Worm (Caenorhabditis elegans) whole organism, L4 larva: ENCODE results near the gene T05B4.10.

ENCODE experiments used
- F10B5.3 ChIP-seq: sonication (generic microtip); optimal IDR thresholded peaks from 2 replicates; lab custom pipeline; 2016; ENCODE audit warnings: mild to moderate bottlenecking, missing genetic modification characterization, missing compliant biosample characterization
- F44E2.7 ChIP-seq: fragments of 200-800 bp; sonication (Bioruptor generic); IDR thresholded peaks from 2 replicates; pipeline ENCODE4 v2.1.2; 2022; ENCODE audit warnings: missing genetic modification characterization, missing compliant biosample characterization
- F49E8.2 ChIP-seq: sonication (generic microtip); optimal IDR thresholded peaks from 2 replicates; lab custom pipeline; 2016; ENCODE audit warnings: missing compliant biosample characterization, mild to moderate bottlenecking, missing genetic modification characterization, borderline replicate concordance
- R02D3.7 ChIP-seq: fragments of 150-350 bp; sonication (generic microtip); optimal IDR thresholded peaks from 3 replicates; lab custom pipeline; 2014; ENCODE audit warnings: missing biosample characterization, missing genetic modification characterization
- T20F7.1 ChIP-seq: fragments of 200-800 bp; sonication (Bioruptor generic); optimal IDR thresholded peaks from 2 replicates; lab custom pipeline; 2018; ENCODE audit warnings: mild to moderate bottlenecking, missing genetic modification characterization, missing compliant biosample characterization
- Y105C5A.15 ChIP-seq: fragments of 200-800 bp; sonication (Bioruptor generic); IDR thresholded peaks from 2 replicates; pipeline ENCODE4 v1.3.6; 2022; ENCODE audit warnings: missing genetic modification characterization, missing compliant biosample characterization
- Y5F2A.4 ChIP-seq: fragments of 200-800 bp; sonication (Bioruptor generic); optimal IDR thresholded peaks from 2 replicates; lab custom pipeline; 2018; ENCODE audit warnings: mild to moderate bottlenecking, missing genetic modification characterization, missing compliant biosample characterization
- ZK337.2 ChIP-seq: fragments of 200-800 bp; sonication (Bioruptor generic); IDR thresholded peaks from 2 replicates; pipeline ENCODE4 v1.3.6; 2022; ENCODE audit warnings: missing genetic modification reagents, missing genetic modification characterization, missing compliant biosample characterization
- aha-1 ChIP-seq: fragments of 150-350 bp; peaks from one replicate; lab custom pipeline; 2014; ENCODE audit warnings: missing biosample characterization, missing genetic modification characterization
- aly-2 ChIP-seq: sonication (generic microtip); optimal IDR thresholded peaks from 2 replicates; lab custom pipeline; 2018; ENCODE audit warnings: missing biosample characterization, missing genetic modification characterization
- attf-4 ChIP-seq: sonication (generic microtip); optimal IDR thresholded peaks from 3 replicates; lab custom pipeline; 2017; ENCODE audit warnings: missing biosample characterization, missing genetic modification characterization
- ceh-20 ChIP-seq: fragments of 200-800 bp; sonication (Bioruptor generic); IDR thresholded peaks from 2 replicates; pipeline ENCODE4 v1.3.6; 2022; ENCODE audit warnings: missing genetic modification reagents, missing genetic modification characterization, missing compliant biosample characterization
- ceh-28 ChIP-seq: fragments of 150-350 bp; optimal IDR thresholded peaks from 2 replicates; lab custom pipeline; 2014; ENCODE audit warnings: missing biosample characterization, missing genetic modification reagents, missing genetic modification characterization
- ceh-32 ChIP-seq: sonication (generic microtip); optimal IDR thresholded peaks from 2 replicates; lab custom pipeline; 2016; ENCODE audit warnings: mild to moderate bottlenecking, missing genetic modification characterization, missing compliant biosample characterization; ENCODE audit not compliant: poor library complexity
- ceh-44 ChIP-seq: fragments of 200-800 bp; sonication (Bioruptor generic); IDR thresholded peaks from 2 replicates; pipeline ENCODE4 v1.3.6; 2022; ENCODE audit warnings: missing genetic modification reagents, missing genetic modification characterization, missing compliant biosample characterization
- ces-1 ChIP-seq: fragments of 150-350 bp; sonication (generic microtip); optimal IDR thresholded peaks from 4 replicates; lab custom pipeline; 2014; ENCODE audit warnings: missing biosample characterization, missing genetic modification reagents, missing genetic modification characterization
- cey-2 ChIP-seq: sonication (generic microtip); optimal IDR thresholded peaks from 3 replicates; lab custom pipeline; 2017; ENCODE audit warnings: missing genetic modification characterization, mild to moderate bottlenecking, missing compliant biosample characterization, antibody characterized with exemption, borderline replicate concordance; ENCODE audit not compliant: insufficient read depth
- ctbp-1 ChIP-seq: fragments of 200-800 bp; sonication (Bioruptor generic); IDR thresholded peaks from 2 replicates; pipeline ENCODE4 v1.3.6; 2022; ENCODE audit warnings: missing genetic modification reagents, missing genetic modification characterization, missing compliant biosample characterization
- daf-16 ChIP-seq, 3 experiments: sonication (generic microtip); optimal IDR thresholded peaks; 2 replicates each; lab custom pipeline; 2016 to 2017; ENCODE audit warnings: missing genetic modification characterization in 3 of 3, missing genetic modification reagents in 3 of 3, mild to moderate bottlenecking in 2 of 3, missing compliant biosample characterization in 2 of 3, missing biosample characterization in 1 of 3, moderate library complexity in 1 of 3
- daf-8 ChIP-seq: fragments of 200-800 bp; sonication (Bioruptor generic); IDR thresholded peaks from 2 replicates; pipeline ENCODE4 v1.3.6; 2022; ENCODE audit warnings: missing genetic modification characterization, missing compliant biosample characterization
- dmd-6 ChIP-seq: fragments of 200-800 bp; sonication (Bioruptor generic); IDR thresholded peaks from 2 replicates; pipeline ENCODE4 v1.3.6; 2022; ENCODE audit warnings: missing genetic modification reagents, missing genetic modification characterization, missing compliant biosample characterization
- dmd-9 ChIP-seq: fragments of 200-800 bp; sonication (Bioruptor generic); IDR thresholded peaks from 2 replicates; pipeline ENCODE4 v1.3.6; 2022; ENCODE audit warnings: missing genetic modification reagents, missing genetic modification characterization, missing compliant biosample characterization
- dpl-1 ChIP-seq: fragments of 150-350 bp; optimal IDR thresholded peaks from 2 replicates; lab custom pipeline; 2014; ENCODE audit warnings: missing biosample characterization, missing genetic modification reagents, missing genetic modification characterization
- duxl-1 ChIP-seq: sonication (generic microtip); optimal IDR thresholded peaks from 2 replicates; lab custom pipeline; 2016; ENCODE audit warnings: mild to moderate bottlenecking, missing genetic modification characterization, moderate library complexity, missing compliant biosample characterization; ENCODE audit not compliant: poor library complexity
- egl-27 ChIP-seq: sonication (generic microtip); optimal IDR thresholded peaks from 3 replicates; lab custom pipeline; 2017; ENCODE audit warnings: missing biosample characterization, missing genetic modification reagents, missing genetic modification characterization
- gei-8 ChIP-seq: fragments of 200-800 bp; sonication (Bioruptor generic); optimal IDR thresholded peaks from 2 replicates; lab custom pipeline; 2018; ENCODE audit warnings: mild to moderate bottlenecking, missing genetic modification characterization, missing compliant biosample characterization
- jun-1 ChIP-seq: fragments of 150-350 bp; optimal IDR thresholded peaks from 2 replicates; lab custom pipeline; 2014; ENCODE audit warnings: missing biosample characterization, missing genetic modification reagents, missing genetic modification characterization
- lin-13 ChIP-seq: fragments of 150-350 bp; optimal IDR thresholded peaks from 2 replicates; lab custom pipeline; 2014; ENCODE audit warnings: missing biosample characterization, missing genetic modification reagents, missing genetic modification characterization
- lin-15B ChIP-seq: fragments of 150-350 bp; sonication (generic microtip); optimal IDR thresholded peaks from 3 replicates; lab custom pipeline; 2014; ENCODE audit warnings: missing biosample characterization, missing genetic modification characterization
- lin-39 ChIP-seq: fragments of 150-350 bp; optimal IDR thresholded peaks from 2 replicates; lab custom pipeline; 2014; ENCODE audit warnings: missing biosample characterization, missing genetic modification reagents, missing genetic modification characterization
- lsy-2 ChIP-seq, 2 experiments: fragments of 150-350 bp in 1 of 2; sonication (generic microtip) in 1 of 2; optimal IDR thresholded peaks; 2 replicates each; lab custom pipeline; 2014 to 2017; ENCODE audit warnings: missing biosample characterization in 2 of 2, missing genetic modification characterization in 2 of 2
- madf-5 ChIP-seq, 2 experiments: fragments of 200-800 bp; sonication (Bioruptor generic); IDR thresholded peaks; 2 replicates each; pipeline ENCODE4 v1.3.6; 2022; ENCODE audit warnings: missing compliant biosample characterization in 2 of 2, missing genetic modification characterization in 2 of 2
- madf-9 ChIP-seq: fragments of 200-800 bp; sonication (Bioruptor generic); conservative IDR thresholded peaks from 2 replicates; pipeline ENCODE4 v1.3.6; 2022; ENCODE audit warnings: missing genetic modification reagents, missing genetic modification characterization, missing compliant biosample characterization
- mxl-2 ChIP-seq: fragments of 200-800 bp; sonication (Bioruptor generic); conservative IDR thresholded peaks from 2 replicates; pipeline ENCODE4 v1.3.6; 2022; ENCODE audit warnings: missing genetic modification reagents, missing genetic modification characterization, missing compliant biosample characterization
- nhr-10 ChIP-seq: fragments of 150-350 bp; optimal IDR thresholded peaks from 2 replicates; lab custom pipeline; 2014; ENCODE audit warnings: missing biosample characterization, missing genetic modification characterization
- nhr-102 ChIP-seq: sonication (generic microtip); optimal IDR thresholded peaks from 2 replicates; lab custom pipeline; 2016; ENCODE audit warnings: mild to moderate bottlenecking, missing genetic modification characterization, moderate library complexity, missing compliant biosample characterization
- nhr-237 ChIP-seq: sonication (generic microtip); optimal IDR thresholded peaks from 2 replicates; lab custom pipeline; 2017; ENCODE audit warnings: missing biosample characterization, missing genetic modification characterization
- nhr-48 ChIP-seq: sonication (generic microtip); optimal IDR thresholded peaks from 2 replicates; lab custom pipeline; 2016; ENCODE audit warnings: mild to moderate bottlenecking, missing genetic modification characterization, missing compliant biosample characterization
- nhr-76 ChIP-seq: fragments of 150-350 bp; optimal IDR thresholded peaks from 2 replicates; lab custom pipeline; 2014; ENCODE audit warnings: missing biosample characterization, missing genetic modification characterization
- php-3 ChIP-seq: fragments of 200-800 bp; sonication (Bioruptor generic); IDR thresholded peaks from 2 replicates; pipeline ENCODE4 v1.3.6; 2022; ENCODE audit warnings: missing genetic modification reagents, missing genetic modification characterization, missing compliant biosample characterization
- rbr-2 ChIP-seq: sonication (generic microtip); optimal IDR thresholded peaks from 2 replicates; lab custom pipeline; 2016; ENCODE audit warnings: missing genotype, missing genetic modification characterization, missing compliant biosample characterization
- saeg-2 ChIP-seq: fragments of 200-800 bp; sonication (Bioruptor generic); IDR thresholded peaks from 2 replicates; pipeline ENCODE4 v1.3.6; 2022; ENCODE audit warnings: missing genetic modification reagents, missing genetic modification characterization, missing compliant biosample characterization
- set-16 ChIP-seq: fragments of 200-800 bp; sonication (Bioruptor generic); IDR thresholded peaks from 2 replicates; pipeline ENCODE4 v1.3.6; 2022; ENCODE audit warnings: missing genetic modification reagents, missing genetic modification characterization, missing compliant biosample characterization
- skn-1 ChIP-seq: fragments of 150-350 bp; optimal IDR thresholded peaks from 2 replicates; lab custom pipeline; 2014; ENCODE audit warnings: missing biosample characterization, missing genetic modification characterization
- tra-1 ChIP-seq: fragments of 200-800 bp; sonication (Bioruptor generic); IDR thresholded peaks from 2 replicates; pipeline ENCODE4 v1.3.6; 2022; ENCODE audit warnings: missing genetic modification reagents, missing genetic modification characterization, missing compliant biosample characterization
- unc-130 ChIP-seq: sonication (generic microtip); optimal IDR thresholded peaks from 2 replicates; lab custom pipeline; 2016; ENCODE audit warnings: missing genetic modification reagents, missing genetic modification characterization, missing compliant biosample characterization
- unc-39 ChIP-seq: sonication (generic microtip); optimal IDR thresholded peaks from 2 replicates; lab custom pipeline; 2017; ENCODE audit warnings: missing biosample characterization, missing genetic modification characterization
- unc-62 ChIP-seq, 3 experiments: fragments of 150-350 bp in 1 of 3; sonication (generic microtip); optimal IDR thresholded peaks in 2 of 3; peaks in 1 of 3; 1 replicate in 1 of 3; 2 replicates in 2 of 3; lab custom pipeline; 2014 to 2017; ENCODE audit warnings: missing biosample characterization in 3 of 3, missing genetic modification characterization in 3 of 3, missing genetic modification reagents in 3 of 3, missing genotype in 1 of 3
- zfp-3 ChIP-seq: fragments of 200-800 bp; sonication (Bioruptor generic); conservative IDR thresholded peaks from 2 replicates; pipeline ENCODE4 v1.3.6; 2022; ENCODE audit warnings: missing genetic modification reagents, missing genetic modification characterization, missing compliant biosample characterization
- ztf-11 ChIP-seq: fragments of 150-350 bp; optimal IDR thresholded peaks from 2 replicates; lab custom pipeline; 2014; ENCODE audit warnings: missing biosample characterization, missing genetic modification characterization

The T05B4.10 gene

DNA sequence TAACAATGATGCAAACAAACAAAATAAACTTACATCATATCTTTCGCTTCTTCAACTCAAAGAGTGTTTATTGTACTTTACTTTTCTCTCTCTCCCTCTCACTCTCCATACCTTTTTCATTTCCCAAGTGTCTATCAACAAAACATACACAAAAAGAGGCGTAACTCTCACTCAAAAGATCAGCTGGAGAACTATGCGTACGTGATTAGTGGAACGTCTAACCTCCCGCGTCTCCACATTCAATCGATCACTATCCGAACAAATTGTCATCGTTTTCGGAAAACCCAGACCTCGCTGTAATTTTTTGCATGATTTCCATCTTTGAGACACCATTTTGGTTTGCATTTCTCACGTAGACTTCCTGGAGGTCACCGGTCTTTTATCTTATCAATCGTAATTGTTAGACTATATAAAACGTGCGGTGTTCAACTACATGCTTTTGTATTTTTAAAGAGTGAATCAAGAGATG lies 11.0 kb upstream of the T05B4.10 start, which contains the start of gene nhr-57 (continued):
- no peak for TF ChIP-seq lin-39
- no peak for TF ChIP-seq duxl-1 (tag; lab: Kevin White, UChicago)
- no peak for TF ChIP-seq rbr-2 (tag; lab: Kevin White, UChicago)
- TF ChIP-seq nhr-102 (tag; lab: Kevin White, UChicago), result peak; percentile 65
- TF ChIP-seq nhr-76, result no peak
- TF ChIP-seq zfp-3 (GFP tag; lab: Robert Waterston, UW), result no peak
- TF ChIP-seq R02D3.7 (tag; lab: Kevin White, UChicago), result no peak
- TF ChIP-seq nhr-48 (tag; lab: Kevin White, UChicago), result peak; percentile 91
- no peak for TF ChIP-seq aly-2 (tag; lab: Kevin White, UChicago)
- TF ChIP-seq dmd-9 (GFP tag; lab: Robert Waterston, UW), result no peak
- TF ChIP-seq ceh-44 (GFP tag; lab: Robert Waterston, UW), result no peak
- no peak for TF ChIP-seq ztf-11 (tag; lab: Kevin White, UChicago)
- peak; percentile 53 for TF ChIP-seq cey-2 (tag; lab: Kevin White, UChicago)
- TF ChIP-seq mxl-2 (GFP tag; lab: Robert Waterston, UW), result no peak
- TF ChIP-seq F10B5.3, result no peak
- TF ChIP-seq tra-1, result 0 out of 2 replicates have a peak, but pooled peaks have one; percentile 53
- TF ChIP-seq lsy-2 (tag; optimal IDR thresholded peaks at IDR 0.05; lab: Kevin White, UChicago), result no peak
- peak; percentile 100 for TF ChIP-seq aha-1 (tag; lab: Kevin White, UChicago)
- TF ChIP-seq saeg-2 (GFP tag; lab: Robert Waterston, UW), result 0 out of 2 replicates have a peak, but pooled peaks have one; percentile 54
- TF ChIP-seq ces-1 (GFP tag; lab: Kevin White, UChicago), result no peak
- no peak for TF ChIP-seq F44E2.7 (GFP tag; lab: Robert Waterston, UW)
- TF ChIP-seq ZK337.2, result no peak
- no peak for TF ChIP-seq madf-9 (GFP tag; lab: Robert Waterston, UW)
- peak; percentile 51; the same call in 1 of the 2 replicates for TF ChIP-seq ceh-20 (GFP tag; lab: Robert Waterston, UW)
- no peak for TF ChIP-seq attf-4
- TF ChIP-seq unc-39 (tag; lab: Kevin White, UChicago), result no peak
- TF ChIP-seq ceh-28, result no peak
- TF ChIP-seq daf-8, result no peak
- no peak for TF ChIP-seq nhr-237 (tag; lab: Kevin White, UChicago)
- no peak for TF ChIP-seq F49E8.2 (tag; lab: Kevin White, UChicago)
- TF ChIP-seq egl-27, result no peak
- peak; percentile 78 for TF ChIP-seq gei-8 (GFP tag; lab: Kevin White, UChicago)
- TF ChIP-seq dpl-1, result peak; percentile 4
- TF ChIP-seq ceh-32 (tag; lab: Kevin White, UChicago), result no peak
- TF ChIP-seq Y5F2A.4 (GFP tag; lab: Kevin White, UChicago), result no peak
- peak; percentile 16 for TF ChIP-seq nhr-10 (tag; lab: Kevin White, UChicago)
- TF ChIP-seq T20F7.1 (GFP tag; lab: Kevin White, UChicago), result no peak
- TF ChIP-seq daf-16 (GFP tag; optimal IDR thresholded peaks at IDR 0.05; lab: Kevin White, UChicago), result peak in 1 of 2 experiments; percentile 40
- peak; percentile 84 for TF ChIP-seq daf-16 (tag; optimal IDR thresholded peaks at IDR 0.05; lab: Kevin White, UChicago)
- no peak for TF ChIP-seq madf-5 (GFP tag; IDR thresholded peaks at IDR 0.05; lab: Robert Waterston, UW)
- no peak for TF ChIP-seq set-16 (GFP tag; lab: Robert Waterston, UW)
- peak; percentile 97 for TF ChIP-seq dmd-6 (GFP tag; lab: Robert Waterston, UW)
- no peak for TF ChIP-seq unc-130 (GFP tag; lab: Kevin White, UChicago)
- TF ChIP-seq lin-13 (GFP tag; lab: Kevin White, UChicago), result no peak
- no peak for TF ChIP-seq jun-1
- peak in 1 of 2 experiments; percentile 84 for TF ChIP-seq unc-62 (GFP tag; optimal IDR thresholded peaks at IDR 0.05 in 1 of 2; lab: Kevin White, UChicago)
- no peak for TF ChIP-seq unc-62 (tag; optimal IDR thresholded peaks at IDR 0.05; lab: Kevin White, UChicago)
- no peak for TF ChIP-seq ctbp-1
- TF ChIP-seq Y105C5A.15 (GFP tag; lab: Robert Waterston, UW), result no peak
- TF ChIP-seq lin-15B (tag; lab: Kevin White, UChicago), result no peak
- TF ChIP-seq php-3 (GFP tag; lab: Robert Waterston, UW), result 0 out of 2 replicates have a peak, but pooled peaks have one; percentile 21
- no peak for TF ChIP-seq skn-1 (tag; lab: Kevin White, UChicago)
